Worm (Caenorhabditis elegans) whole organism, L2 larva: ENCODE data around the gene clec-260.

Experiments
- ama-1 ChIP-seq: fragments of 150-350 bp; optimal IDR thresholded peaks from 2 replicates; lab custom pipeline; 2018; ENCODE audit warnings: inconsistent platforms
- ceh-16 ChIP-seq: fragments of 150-350 bp; optimal IDR thresholded peaks from 2 replicates; lab custom pipeline; 2014; ENCODE audit warnings: missing biosample characterization, missing genetic modification characterization
- ceh-82 ChIP-seq: fragments of 150-350 bp; optimal IDR thresholded peaks from 2 replicates; lab custom pipeline; 2014; ENCODE audit warnings: missing biosample characterization, missing genetic modification characterization
- egl-27 ChIP-seq: sonication (generic microtip); optimal IDR thresholded peaks from 3 replicates; lab custom pipeline; 2017; ENCODE audit warnings: missing biosample characterization, missing genetic modification reagents, missing genetic modification characterization
- elt-3 ChIP-seq: sonication (generic microtip); optimal IDR thresholded peaks from 2 replicates; lab custom pipeline; 2017; ENCODE audit warnings: missing biosample characterization, missing genetic modification characterization
- lin-11 ChIP-seq: fragments of 150-350 bp; sonication (generic microtip); optimal IDR thresholded peaks from 2 replicates; lab custom pipeline; 2014; ENCODE audit warnings: missing biosample characterization, missing genetic modification characterization, inconsistent platforms, mixed read lengths
- lsy-2 ChIP-seq, 2 experiments: fragments of 150-350 bp in 1 of 2; sonication (generic microtip) in 1 of 2; optimal IDR thresholded peaks; 2 replicates each; lab custom pipeline; 2014 to 2017; ENCODE audit warnings: missing biosample characterization in 2 of 2, missing genetic modification characterization in 2 of 2
- mdl-1 ChIP-seq, 2 experiments: fragments of 150-350 bp in 1 of 2; sonication (generic microtip) in 1 of 2; optimal IDR thresholded peaks; 2 replicates each; lab custom pipeline; 2017; ENCODE audit warnings: missing biosample characterization in 2 of 2, missing genetic modification characterization in 2 of 2
- nhr-11 ChIP-seq: fragments of 150-350 bp; optimal IDR thresholded peaks from 2 replicates; lab custom pipeline; 2014; ENCODE audit warnings: missing biosample characterization, missing genetic modification characterization
- snpc-4 ChIP-seq: fragments of 150-350 bp; optimal IDR thresholded peaks from 2 replicates; lab custom pipeline; 2014; ENCODE audit warnings: missing biosample characterization, missing genetic modification characterization
- unc-39 ChIP-seq: fragments of 150-350 bp; optimal IDR thresholded peaks from 2 replicates; lab custom pipeline; 2014; ENCODE audit warnings: missing biosample characterization, missing genetic modification characterization

- TF ChIP-seq mdl-1 (tag; optimal IDR thresholded peaks at IDR 0.05; lab: Kevin White, UChicago) (no peak), ceh-16 (tag; lab: Kevin White, UChicago) (no peak), lin-11 (tag; lab: Kevin White, UChicago) (no peak), elt-3 (tag; lab: Kevin White, UChicago) (no peak), snpc-4 (tag; lab: Kevin White, UChicago) (no peak), nhr-11 (no peak), ama-1 (lab: Kevin White, UChicago) (no peak), egl-27 (tag; lab: Kevin White, UChicago) (no peak), ceh-82 (tag; lab: Kevin White, UChicago) (no peak), lsy-2 (tag; optimal IDR thresholded peaks at IDR 0.05; lab: Kevin White, UChicago) (no peak), unc-39 (tag; lab: Kevin White, UChicago) (no peak)
Measured at ce11 chrV:19987684-19988083, 1.6 kb upstream of the clec-260 start, which contains the start of gene sri-67.
